Worm (Caenorhabditis elegans) whole organism, early embryonic: ENCODE data around the gene gcy-14.

Experiments
- B0310.2 ChIP-seq: sonication (generic microtip); optimal IDR thresholded peaks from 2 replicates; lab custom pipeline; 2016; ENCODE audit warnings: mild to moderate bottlenecking, missing genetic modification characterization, missing compliant biosample characterization
- F13C5.2 ChIP-seq: sonication (generic microtip); optimal IDR thresholded peaks from 2 replicates; lab custom pipeline; 2017; ENCODE audit warnings: mild to moderate bottlenecking, missing genetic modification characterization, inconsistent platforms, missing compliant biosample characterization
- aly-1 ChIP-seq: sonication (generic microtip); optimal IDR thresholded peaks from 2 replicates; lab custom pipeline; 2016; ENCODE audit warnings: missing genetic modification characterization, missing compliant biosample characterization
- ama-1 ChIP-seq: fragments of 150-350 bp; optimal IDR thresholded peaks from 2 replicates; lab custom pipeline; 2014
- ceh-13 ChIP-seq: fragments of 200-800 bp; sonication (Bioruptor generic); optimal IDR thresholded peaks from 2 replicates; lab custom pipeline; 2018; ENCODE audit warnings: mild to moderate bottlenecking, missing genetic modification characterization, missing compliant biosample characterization
- ceh-36 ChIP-seq: sonication (generic microtip); optimal IDR thresholded peaks from 2 replicates; lab custom pipeline; 2016; ENCODE audit warnings: missing genetic modification characterization, inconsistent platforms, missing compliant biosample characterization
- ets-7 ChIP-seq: sonication (generic microtip); optimal IDR thresholded peaks from 2 replicates; lab custom pipeline; 2016; ENCODE audit warnings: missing genotype, missing genetic modification characterization, missing compliant biosample characterization
- flt-1 ChIP-seq: fragments of 200-800 bp; sonication (Bioruptor generic); IDR thresholded peaks from 2 replicates; pipeline ENCODE4 v1.3.6; 2022; ENCODE audit warnings: missing genetic modification characterization, missing compliant biosample characterization
- hmbx-1 ChIP-seq: sonication (generic microtip); optimal IDR thresholded peaks from 2 replicates; lab custom pipeline; 2016; ENCODE audit warnings: mild to moderate bottlenecking, missing genetic modification characterization, missing compliant biosample characterization
- hmg-4 ChIP-seq: fragments of 200-800 bp; sonication (Bioruptor generic); optimal IDR thresholded peaks from 2 replicates; lab custom pipeline; 2018; ENCODE audit warnings: mild to moderate bottlenecking, missing genetic modification characterization, missing compliant biosample characterization
- hnd-1 ChIP-seq: sonication (generic microtip); optimal IDR thresholded peaks from 2 replicates; lab custom pipeline; 2016; ENCODE audit warnings: missing genetic modification characterization, missing compliant biosample characterization
- pes-1 ChIP-seq: fragments of 200-800 bp; sonication (Bioruptor generic); IDR thresholded peaks from 2 replicates; pipeline ENCODE4 v1.3.6; 2022; ENCODE audit warnings: missing genetic modification reagents, missing genetic modification characterization, missing compliant biosample characterization
- scrt-1 ChIP-seq: fragments of 200-800 bp; sonication (Bioruptor generic); IDR thresholded peaks from 2 replicates; pipeline ENCODE4 v1.3.6; 2022; ENCODE audit warnings: missing genetic modification characterization, missing compliant biosample characterization
- sea-1 ChIP-seq: fragments of 200-800 bp; sonication (Bioruptor generic); conservative IDR thresholded peaks from 2 replicates; pipeline ENCODE4 v1.3.6; 2022; ENCODE audit warnings: missing genetic modification characterization, missing compliant biosample characterization
- tbx-11 ChIP-seq: fragments of 200-800 bp; sonication (Bioruptor generic); IDR thresholded peaks from 2 replicates; pipeline ENCODE4 v1.3.6; 2022; ENCODE audit warnings: missing genetic modification characterization, missing compliant biosample characterization
- tbx-37 ChIP-seq: fragments of 200-800 bp; sonication (Bioruptor generic); conservative IDR thresholded peaks from 2 replicates; pipeline ENCODE4 v1.3.6; 2022; ENCODE audit warnings: missing genetic modification reagents, missing genetic modification characterization, missing compliant biosample characterization
- tra-4 ChIP-seq: sonication (generic microtip); optimal IDR thresholded peaks from 2 replicates; lab custom pipeline; 2017; ENCODE audit warnings: missing genetic modification characterization, missing compliant biosample characterization

gcy-14 gene

DNA sequence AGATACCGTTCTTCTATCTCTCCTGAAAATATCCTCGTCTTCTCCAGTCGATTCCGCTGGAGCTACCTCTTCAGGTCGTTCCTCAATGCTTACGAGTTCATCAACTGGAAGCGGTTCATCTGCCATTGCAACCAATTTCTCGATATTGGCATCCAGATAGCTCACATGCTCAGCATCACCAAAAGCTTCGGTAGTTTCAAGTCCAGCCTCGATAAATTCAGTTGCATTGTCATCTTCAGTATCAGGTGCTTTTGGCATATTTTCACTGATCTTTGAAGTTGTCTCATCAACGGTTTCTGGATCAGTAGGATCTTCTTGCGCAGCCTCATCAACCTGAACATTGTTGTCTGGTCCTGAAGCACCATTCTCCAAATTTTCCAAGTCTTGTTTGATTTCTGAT is 26.4 kb downstream of the gcy-14 start:
- TF ChIP-seq pes-1 (GFP tag; lab: Robert Waterston, UW) (no peak), aly-1 (tag; lab: Kevin White, UChicago) (no peak), hmbx-1 (no peak), ceh-13 (GFP tag; lab: Kevin White, UChicago) (no peak), sea-1 (GFP tag; lab: Robert Waterston, UW) (no peak), hnd-1 (tag; lab: Kevin White, UChicago) (no peak), B0310.2 (tag; lab: Kevin White, UChicago) (no peak), ets-7 (tag; lab: Kevin White, UChicago) (no peak), hmg-4 (GFP tag; lab: Kevin White, UChicago) (no peak), ama-1 (lab: Kevin White, UChicago) (no peak), tbx-37 (no peak), ceh-36 (tag; lab: Kevin White, UChicago) (no peak), tbx-11 (GFP tag; lab: Robert Waterston, UW) (no peak), scrt-1 (GFP tag; lab: Robert Waterston, UW) (no peak), F13C5.2 (tag; lab: Kevin White, UChicago) (no peak)

- TF ChIP-seq hmbx-1 (no peak), hnd-1 (tag; lab: Kevin White, UChicago) (no peak), F13C5.2 (tag; lab: Kevin White, UChicago) (no peak), tbx-37 (no peak), B0310.2 (tag; lab: Kevin White, UChicago) (no peak), pes-1 (GFP tag; lab: Robert Waterston, UW) (no peak), tbx-11 (GFP tag; lab: Robert Waterston, UW) (no peak), sea-1 (GFP tag; lab: Robert Waterston, UW) (no peak), aly-1 (tag; lab: Kevin White, UChicago) (no peak), flt-1 (GFP tag; lab: Robert Waterston, UW) (no peak), scrt-1 (GFP tag; lab: Robert Waterston, UW) (no peak), ets-7 (tag; lab: Kevin White, UChicago) (no peak), ceh-13 (GFP tag; lab: Kevin White, UChicago) (no peak), ceh-36 (tag; lab: Kevin White, UChicago) (no peak), tra-4 (tag; lab: Kevin White, UChicago) (no peak), hmg-4 (GFP tag; lab: Kevin White, UChicago) (no peak), ama-1 (lab: Kevin White, UChicago) (no peak)
Observed at ce11 chrV:14838130-14838529, 30.0 kb downstream of the gcy-14 start.

DNA sequence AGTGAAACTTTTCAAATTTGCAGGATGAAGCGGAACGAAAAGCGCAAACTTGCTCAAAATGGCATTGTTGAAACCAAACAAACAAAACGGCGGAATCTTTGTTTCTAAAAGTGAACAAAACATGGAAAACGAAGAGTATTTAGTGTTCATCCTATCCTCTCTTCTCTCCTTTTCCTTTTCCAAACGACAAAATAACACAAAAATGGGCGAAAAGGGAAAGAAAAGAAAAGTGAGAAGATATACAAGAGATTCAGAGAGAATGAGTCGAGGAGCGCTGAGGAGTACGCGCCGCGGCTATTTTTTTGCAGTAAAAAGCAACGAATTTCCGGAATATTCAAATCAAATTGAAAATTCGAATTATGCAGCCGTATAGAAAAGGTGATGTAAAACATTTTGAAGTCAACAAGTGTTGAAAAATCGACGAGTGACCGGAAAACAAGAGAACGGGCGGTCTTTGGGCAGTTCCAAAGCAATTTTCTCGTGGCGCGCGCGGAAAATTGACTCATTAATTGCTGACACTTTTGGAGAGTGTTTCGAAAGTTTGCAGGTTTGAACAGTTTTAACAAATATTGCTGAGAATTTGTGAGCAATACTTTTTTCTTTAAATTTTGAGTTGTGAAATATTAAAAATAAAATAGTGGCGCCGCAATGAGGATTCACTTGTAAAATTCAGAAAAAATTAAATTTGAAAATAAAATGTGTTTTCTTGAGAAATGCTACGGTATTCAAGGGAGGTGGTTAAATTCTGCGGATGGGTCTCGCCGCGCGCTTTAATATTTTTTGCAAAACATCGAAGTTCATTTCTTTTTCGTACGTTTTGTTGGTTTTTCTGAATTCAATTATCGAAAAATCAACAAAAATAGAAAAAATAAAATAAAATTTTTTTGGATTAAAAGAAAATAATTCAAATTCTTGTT is 32.7 kb downstream of the gcy-14 start:
- TF ChIP-seq ets-7 (tag; lab: Kevin White, UChicago) (no peak), sea-1 (GFP tag; lab: Robert Waterston, UW) (no peak), F13C5.2 (tag; lab: Kevin White, UChicago) (no peak), scrt-1 (GFP tag; lab: Robert Waterston, UW) (no peak), hmg-4 (GFP tag; lab: Kevin White, UChicago) (no peak), B0310.2 (tag; lab: Kevin White, UChicago) (no peak), flt-1 (GFP tag; lab: Robert Waterston, UW) (no peak)

ce11 chrV:14833219-14833618 is 34.9 kb downstream of the gcy-14 start:
- TF ChIP-seq F13C5.2 (tag; lab: Kevin White, UChicago): peak; percentile 24
- no peak for TF ChIP-seq ama-1 (lab: Kevin White, UChicago)
- peak; percentile 39 for TF ChIP-seq aly-1 (tag; lab: Kevin White, UChicago)
- peak; percentile 25 for TF ChIP-seq hmg-4 (GFP tag; lab: Kevin White, UChicago)

ce11 chrV:14832789-14833187 is 35.3 kb downstream of the gcy-14 start:
- TF ChIP-seq scrt-1 (GFP tag; lab: Robert Waterston, UW) (no peak), hmbx-1 (no peak), ama-1 (lab: Kevin White, UChicago) (no peak), tbx-11 (GFP tag; lab: Robert Waterston, UW) (no peak), flt-1 (GFP tag; lab: Robert Waterston, UW) (no peak), ceh-13 (GFP tag; lab: Kevin White, UChicago) (no peak), pes-1 (GFP tag; lab: Robert Waterston, UW) (no peak), ceh-36 (tag; lab: Kevin White, UChicago) (no peak), hmg-4 (GFP tag; lab: Kevin White, UChicago) (no peak), ets-7 (tag; lab: Kevin White, UChicago) (no peak), tbx-37 (no peak), tra-4 (tag; lab: Kevin White, UChicago) (no peak), F13C5.2 (tag; lab: Kevin White, UChicago) (no peak), sea-1 (GFP tag; lab: Robert Waterston, UW) (no peak), B0310.2 (tag; lab: Kevin White, UChicago) (no peak), hnd-1 (tag; lab: Kevin White, UChicago) (no peak), aly-1 (tag; lab: Kevin White, UChicago) (no peak)

DNA sequence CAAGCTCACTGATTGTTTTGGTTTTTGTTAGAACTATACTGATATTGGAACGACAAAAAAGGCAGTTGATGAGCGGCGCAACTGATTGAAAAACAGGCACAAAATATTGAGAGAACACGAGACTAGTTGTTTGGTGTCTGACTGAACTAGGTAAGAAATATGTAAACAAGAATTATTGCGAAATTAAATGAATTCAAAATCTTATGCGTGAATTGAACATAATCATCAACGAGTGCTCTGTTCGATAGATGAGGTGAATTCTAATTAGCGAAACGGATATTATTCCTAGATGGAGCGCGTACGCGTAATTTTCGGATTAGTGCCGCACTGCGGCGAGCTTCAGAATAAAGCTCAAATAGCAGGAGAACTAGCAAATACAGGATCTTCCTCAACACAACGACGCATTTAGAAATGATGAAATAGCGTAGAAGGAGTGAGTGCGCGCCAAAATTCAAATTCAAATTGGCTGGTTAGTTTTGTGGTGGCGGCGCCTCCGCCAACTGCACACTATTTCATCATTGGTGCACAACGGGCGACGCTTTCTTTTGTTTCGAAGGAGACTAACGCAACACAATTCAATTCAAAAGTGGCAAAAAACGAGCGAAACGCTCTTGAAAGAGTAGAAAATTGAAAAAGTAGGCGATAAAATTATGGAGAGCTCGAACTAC is 35.8 kb downstream of the gcy-14 start:
- no peak for TF ChIP-seq flt-1 (GFP tag; lab: Robert Waterston, UW)
- no peak for TF ChIP-seq ceh-36 (tag; lab: Kevin White, UChicago)
- TF ChIP-seq tra-4 (tag; lab: Kevin White, UChicago): no peak
- TF ChIP-seq pes-1 (GFP tag; lab: Robert Waterston, UW): no peak
- no peak for TF ChIP-seq aly-1 (tag; lab: Kevin White, UChicago)
- no peak for TF ChIP-seq hnd-1 (tag; lab: Kevin White, UChicago)
- no peak for TF ChIP-seq sea-1 (GFP tag; lab: Robert Waterston, UW)
- no peak for TF ChIP-seq tbx-37
- TF ChIP-seq tbx-11 (GFP tag; lab: Robert Waterston, UW): no peak
- TF ChIP-seq ceh-13 (GFP tag; lab: Kevin White, UChicago): no peak
- TF ChIP-seq hmbx-1: no peak
- TF ChIP-seq ets-7 (tag; lab: Kevin White, UChicago): no peak
- no peak for TF ChIP-seq B0310.2 (tag; lab: Kevin White, UChicago)
- TF ChIP-seq F13C5.2 (tag; lab: Kevin White, UChicago): no peak
- TF ChIP-seq hmg-4 (GFP tag; lab: Kevin White, UChicago): no peak
- TF ChIP-seq scrt-1 (GFP tag; lab: Robert Waterston, UW): no peak
- TF ChIP-seq ama-1 (lab: Kevin White, UChicago): no peak
